Fruit fly (Drosophila melanogaster) whole organism, wandering third instar larva: ENCODE data around the gene scpr-C.
A peak's percentile ranks its signal among the peaks of the same experiment; 100 is the strongest.

Experiments
- Abd-B ChIP-seq: fragments of >200 bp; optimal IDR thresholded peaks from 2 replicates; lab custom pipeline; 2017; ENCODE audit warnings: missing biosample characterization, missing genetic modification characterization
- CG32264 ChIP-seq: fragments of 200-800 bp; sonication (Bioruptor generic); optimal IDR thresholded peaks from 2 replicates; lab custom pipeline; 2016; ENCODE audit warnings: missing biosample characterization, missing genetic modification characterization
- CG9705 ChIP-seq: fragments of 200-800 bp; sonication (Bioruptor generic); optimal IDR thresholded peaks from 2 replicates; lab custom pipeline; 2018; ENCODE audit warnings: missing biosample characterization, mild to moderate bottlenecking, missing genetic modification characterization
- CrebA ChIP-seq: fragments of 200-800 bp; sonication (Bioruptor generic); optimal IDR thresholded peaks from 2 replicates; lab custom pipeline; 2016; ENCODE audit warnings: missing biosample characterization, mild to moderate bottlenecking, missing genetic modification characterization, borderline replicate concordance
- Dfd ChIP-seq: fragments of >200 bp; optimal IDR thresholded peaks from 2 replicates; lab custom pipeline; 2017; ENCODE audit warnings: missing biosample characterization, missing genetic modification characterization
- Dif ChIP-seq: fragments of 200-275, 200-300 bp; sonication (Bioruptor generic); optimal IDR thresholded peaks from 2 replicates; lab custom pipeline; 2018; ENCODE audit warnings: missing biosample characterization, missing genetic modification characterization; ENCODE audit not compliant: partially characterized antibody
- GATAd ChIP-seq: sonication (Bioruptor generic); optimal IDR thresholded peaks from 2 replicates; lab custom pipeline; 2016; ENCODE audit warnings: missing biosample characterization, missing genetic modification characterization
- HLH106 ChIP-seq: fragments of 200-800 bp; optimal IDR thresholded peaks from 3 replicates; lab custom pipeline; 2019; ENCODE audit warnings: missing biosample characterization, mild to moderate bottlenecking, missing genetic modification characterization, moderate library complexity
- Hnf4 ChIP-seq: fragments of 200-800 bp; sonication (Bioruptor generic); optimal IDR thresholded peaks from 2 replicates; lab custom pipeline; 2016; ENCODE audit warnings: missing biosample characterization, mild to moderate bottlenecking, missing genetic modification characterization
- Hr78 ChIP-seq: fragments of >200 bp; optimal IDR thresholded peaks from 2 replicates; lab custom pipeline; 2017; ENCODE audit warnings: missing biosample characterization, missing genetic modification characterization
- Hr83 ChIP-seq: fragments of 200-300 bp; sonication (Bioruptor generic); optimal IDR thresholded peaks from 2 replicates; lab custom pipeline; 2016; ENCODE audit warnings: missing biosample characterization, mild to moderate bottlenecking, missing genetic modification characterization, moderate library complexity; ENCODE audit not compliant: poor library complexity, severe bottlenecking
- Jra ChIP-seq: sonication (Bioruptor generic); optimal IDR thresholded peaks from 2 replicates; lab custom pipeline; 2016; ENCODE audit warnings: missing biosample characterization, missing genetic modification characterization
- Mio ChIP-seq: sonication (Bioruptor generic); optimal IDR thresholded peaks from 2 replicates; lab custom pipeline; 2016; ENCODE audit warnings: missing biosample characterization, missing genetic modification characterization
- Myc ChIP-seq: fragments of >200 bp; optimal IDR thresholded peaks from 2 replicates; lab custom pipeline; 2017
- N ChIP-seq: fragments of >200 bp; optimal IDR thresholded peaks from 2 replicates; lab custom pipeline; 2018; ENCODE audit warnings: missing biosample characterization, missing external identifiers, missing genetic modification characterization
- OdsH ChIP-seq: fragments of 200-800 bp; sonication (Bioruptor generic); optimal IDR thresholded peaks from 2 replicates; lab custom pipeline; 2016; ENCODE audit warnings: missing biosample characterization, mild to moderate bottlenecking, missing genetic modification characterization
- Rel ChIP-seq, 2 experiments: fragments of 200-800 bp; sonication (Bioruptor generic) in 1 of 2; optimal IDR thresholded peaks; 2 replicates in 1 of 2; 3 replicates in 1 of 2; lab custom pipeline; 2016 to 2019; ENCODE audit warnings: mild to moderate bottlenecking in 2 of 2, missing biosample characterization in 2 of 2, missing genetic modification characterization in 2 of 2, moderate library complexity in 1 of 2
- Sp1 ChIP-seq: fragments of 200-800 bp; sonication (Bioruptor generic); optimal IDR thresholded peaks from 3 replicates; lab custom pipeline; 2019; ENCODE audit warnings: missing biosample characterization, mild to moderate bottlenecking, missing genetic modification characterization, moderate library complexity
- Vsx2 ChIP-seq: fragments of 200-300, 225-300 bp; sonication (Bioruptor generic); optimal IDR thresholded peaks from 2 replicates; lab custom pipeline; 2018; ENCODE audit warnings: missing biosample characterization, missing genetic modification characterization; ENCODE audit not compliant: partially characterized antibody
- br ChIP-seq: fragments of 200-800 bp; sonication (Bioruptor generic); optimal IDR thresholded peaks from 2 replicates; lab custom pipeline; 2016; ENCODE audit warnings: missing biosample characterization, missing genetic modification characterization
- brk ChIP-seq: fragments of 200-800 bp; sonication (Bioruptor generic); optimal IDR thresholded peaks from 2 replicates; lab custom pipeline; 2016; ENCODE audit warnings: missing biosample characterization, mild to moderate bottlenecking, missing genetic modification characterization
- dl ChIP-seq, 2 experiments: fragments of 175-275, 200-275 bp in 1 of 2; fragments of 200-275 bp in 1 of 2; sonication (Bioruptor generic); optimal IDR thresholded peaks; lab custom pipeline; 2018; ENCODE audit warnings: mild to moderate bottlenecking in 2 of 2, missing biosample characterization in 2 of 2, missing genetic modification characterization in 2 of 2, moderate library complexity in 2 of 2; ENCODE audit not compliant: partially characterized antibody in 2 of 2, insufficient read depth in 1 of 2
- dmrt93B ChIP-seq: fragments of 200-800 bp; sonication (Bioruptor generic); optimal IDR thresholded peaks from 2 replicates; lab custom pipeline; 2018; ENCODE audit warnings: missing biosample characterization, mild to moderate bottlenecking, missing genetic modification characterization
- dsf ChIP-seq: sonication (Bioruptor generic); optimal IDR thresholded peaks from 2 replicates; lab custom pipeline; 2016; ENCODE audit warnings: missing biosample characterization, missing genetic modification characterization, borderline replicate concordance
- ey ChIP-seq: fragments of 200-800 bp; sonication (Bioruptor generic); optimal IDR thresholded peaks from 2 replicates; lab custom pipeline; 2016; ENCODE audit warnings: missing biosample characterization, missing genetic modification characterization
- foxo ChIP-seq, 2 experiments: fragments of 200-800 bp; sonication (Bioruptor generic); optimal IDR thresholded peaks; 2 replicates in 1 of 2; 3 replicates in 1 of 2; lab custom pipeline; 2016 to 2017; ENCODE audit warnings: missing biosample characterization in 2 of 2, missing genetic modification characterization in 2 of 2
- fru ChIP-seq: fragments of 200-800 bp; sonication (Bioruptor generic); optimal IDR thresholded peaks from 3 replicates; lab custom pipeline; 2016; ENCODE audit warnings: missing biosample characterization, mild to moderate bottlenecking, missing genetic modification characterization
- h ChIP-seq: fragments of 200-800 bp; sonication (Bioruptor generic); optimal IDR thresholded peaks from 3 replicates; lab custom pipeline; 2016; ENCODE audit warnings: missing biosample characterization, mild to moderate bottlenecking, missing genetic modification characterization
- jim ChIP-seq: fragments of 175-275, 200-325 bp; sonication (Bioruptor generic); optimal IDR thresholded peaks from 2 replicates; lab custom pipeline; 2016; ENCODE audit warnings: missing biosample characterization, mild to moderate bottlenecking, missing genetic modification characterization
- lola ChIP-seq: fragments of >200 bp; optimal IDR thresholded peaks from 2 replicates; lab custom pipeline; 2017; ENCODE audit warnings: missing biosample characterization, missing genetic modification characterization
- pan ChIP-seq: fragments of >200 bp; optimal IDR thresholded peaks from 2 replicates; lab custom pipeline; 2017
- psq ChIP-seq: fragments of 200-800 bp; sonication (Bioruptor generic); optimal IDR thresholded peaks from 3 replicates; lab custom pipeline; 2017; ENCODE audit warnings: missing biosample characterization, mild to moderate bottlenecking, missing genetic modification characterization, moderate library complexity
- rgr ChIP-seq: fragments of 200-800 bp; sonication (Bioruptor generic); optimal IDR thresholded peaks from 3 replicates; lab custom pipeline; 2016; ENCODE audit warnings: missing biosample characterization, mild to moderate bottlenecking, missing genetic modification characterization
- sage ChIP-seq: fragments of 200-800 bp; sonication (Bioruptor generic); optimal IDR thresholded peaks from 2 replicates; lab custom pipeline; 2016; ENCODE audit warnings: missing biosample characterization, mild to moderate bottlenecking, missing genetic modification characterization
- sv ChIP-seq: fragments of 200-800 bp; sonication (Bioruptor generic); optimal IDR thresholded peaks from 3 replicates; lab custom pipeline; 2016; ENCODE audit warnings: missing biosample characterization, missing genetic modification characterization
- tai ChIP-seq: sonication (Bioruptor generic); optimal IDR thresholded peaks from 2 replicates; lab custom pipeline; 2016; ENCODE audit warnings: missing biosample characterization, missing genetic modification characterization
- usp ChIP-seq: fragments of >200 bp; optimal IDR thresholded peaks from 2 replicates; lab custom pipeline; 2017; ENCODE audit warnings: missing biosample characterization, missing genetic modification characterization
- woc ChIP-seq: sonication (Bioruptor generic); optimal IDR thresholded peaks from 2 replicates; lab custom pipeline; 2016; ENCODE audit warnings: missing biosample characterization, mild to moderate bottlenecking, missing genetic modification characterization

Gene scpr-C

DNA sequence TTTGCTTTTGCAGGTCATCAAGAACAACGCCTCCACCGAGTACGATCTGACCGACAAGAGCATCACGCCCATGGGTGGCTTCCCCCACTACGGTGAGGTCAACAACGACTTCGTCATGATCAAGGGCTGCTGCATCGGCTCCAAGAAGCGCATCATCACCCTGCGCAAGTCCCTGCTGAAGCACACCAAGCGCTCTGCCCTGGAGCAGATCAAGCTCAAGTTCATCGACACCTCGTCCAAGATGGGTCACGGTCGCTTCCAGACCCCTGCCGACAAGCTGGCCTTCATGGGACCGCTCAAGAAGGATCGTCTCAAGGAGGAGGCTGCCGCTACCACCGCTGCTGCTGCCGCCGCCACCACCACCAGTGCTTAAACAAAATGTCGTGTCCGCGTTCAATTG, 842 bp upstream of the scpr-C start:
- TF ChIP-seq dsf (GFP tag; lab: Kevin White, UChicago), result no peak
- TF ChIP-seq tai (GFP tag; lab: Kevin White, UChicago), result no peak
- no peak for TF ChIP-seq brk (GFP tag; lab: Kevin White, UChicago)
- TF ChIP-seq Vsx2 (GFP tag; lab: Kevin White, UChicago), result no peak
- no peak for TF ChIP-seq usp (GFP tag; lab: Kevin White, UChicago)
- no peak for TF ChIP-seq GATAd (GFP tag; lab: Kevin White, UChicago)
- TF ChIP-seq jim (GFP tag; lab: Kevin White, UChicago), result no peak
- TF ChIP-seq Dfd (GFP tag; lab: Kevin White, UChicago), result no peak
- no peak for TF ChIP-seq foxo (GFP tag; optimal IDR thresholded peaks at IDR 0.05; lab: Kevin White, UChicago)
- TF ChIP-seq CrebA (GFP tag; lab: Kevin White, UChicago), result no peak

DNA sequence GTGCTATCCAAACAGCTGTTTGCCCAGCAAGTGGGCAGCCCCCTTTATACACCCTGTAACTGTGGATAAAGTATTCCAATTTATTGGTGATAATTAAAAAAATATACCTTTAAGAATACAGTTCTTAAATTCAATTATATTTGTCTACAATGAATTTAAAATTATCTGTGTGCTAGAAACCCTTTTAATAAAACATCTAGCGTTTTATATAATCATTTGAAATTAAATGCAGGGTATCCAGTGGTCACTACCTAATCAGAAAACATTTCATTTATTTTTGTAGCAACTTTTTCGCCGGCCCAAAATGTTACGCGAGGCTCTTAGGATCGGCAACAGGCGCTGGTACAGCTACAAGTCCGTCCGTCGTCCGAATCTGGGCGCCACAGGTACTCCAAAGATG, 1.2 kb downstream of the scpr-C start, which contains the start of gene CG17726:
Gene CG17726 (plus strand): TSS at position 267 of the 400 bp plus-strand sequence.
- peak; percentile 92 for TF ChIP-seq psq
- TF ChIP-seq rgr (GFP tag; lab: Kevin White, UChicago), result peak; percentile 98
- peak; percentile 92 for TF ChIP-seq CG9705
- no peak for TF ChIP-seq lola (GFP tag; lab: Kevin White, UChicago)
- TF ChIP-seq sv (GFP tag; lab: Kevin White, UChicago), result peak; percentile 88
- TF ChIP-seq GATAd (GFP tag; lab: Kevin White, UChicago), result peak; percentile 17
- no peak for TF ChIP-seq Dif (GFP tag; lab: Kevin White, UChicago)
- TF ChIP-seq OdsH (GFP tag; lab: Kevin White, UChicago), result peak; percentile 97
- TF ChIP-seq brk (GFP tag; lab: Kevin White, UChicago), result no peak
- TF ChIP-seq ey (GFP tag; lab: Kevin White, UChicago), result peak; percentile 90
- peak; percentile 94 for TF ChIP-seq h
- peak in 1 of 2 experiments; percentile 98 for TF ChIP-seq foxo (GFP tag; optimal IDR thresholded peaks at IDR 0.05; lab: Kevin White, UChicago)
- TF ChIP-seq Hr83 (GFP tag; lab: Kevin White, UChicago), result no peak
- no peak for TF ChIP-seq usp (GFP tag; lab: Kevin White, UChicago)
- TF ChIP-seq Myc (lab: Kevin White, UChicago), result no peak
- no peak for TF ChIP-seq Jra (GFP tag; lab: Kevin White, UChicago)
- no peak for TF ChIP-seq Vsx2 (GFP tag; lab: Kevin White, UChicago)
- no peak for TF ChIP-seq Hnf4
- peak; percentile 98 for TF ChIP-seq HLH106 (tag; lab: Kevin White, UChicago)
- TF ChIP-seq tai (GFP tag; lab: Kevin White, UChicago), result no peak
- peak; percentile 77 for TF ChIP-seq CG32264
- TF ChIP-seq Hr78, result no peak
- TF ChIP-seq dsf (GFP tag; lab: Kevin White, UChicago), result no peak
- TF ChIP-seq sage (GFP tag; lab: Kevin White, UChicago), result no peak
- no peak for TF ChIP-seq pan (lab: Kevin White, UChicago)
- no peak for TF ChIP-seq N (GFP tag; lab: Kevin White, UChicago)
- TF ChIP-seq Abd-B (GFP tag; lab: Kevin White, UChicago), result no peak
- TF ChIP-seq Rel (GFP tag; optimal IDR thresholded peaks at IDR 0.05; lab: Kevin White, UChicago), result no peak
- peak; percentile 87 for TF ChIP-seq Rel (tag; optimal IDR thresholded peaks at IDR 0.05; lab: Kevin White, UChicago)
- no peak for TF ChIP-seq CrebA (GFP tag; lab: Kevin White, UChicago)
- peak; percentile 94 for TF ChIP-seq fru (GFP tag; lab: Kevin White, UChicago)
- no peak for TF ChIP-seq jim (GFP tag; lab: Kevin White, UChicago)
- no peak for TF ChIP-seq dmrt93B (GFP tag; lab: Kevin White, UChicago)
- TF ChIP-seq woc (GFP tag; lab: Kevin White, UChicago), result peak; percentile 96
- peak; percentile 92 for TF ChIP-seq br (GFP tag; lab: Kevin White, UChicago)
- peak; percentile 99 for TF ChIP-seq Sp1
- TF ChIP-seq dl (GFP tag; optimal IDR thresholded peaks at IDR 0.05; lab: Kevin White, UChicago; ENCODE audit: insufficient read depth in 1 of 2, partially characterized antibody in 2 of 2), result no peak
- TF ChIP-seq Mio, result peak; percentile 50
- no peak for TF ChIP-seq Dfd (GFP tag; lab: Kevin White, UChicago)
- TF ChIP-seq, all 38 proteins: peak for 17
